Fruit fly (Drosophila melanogaster): Measurements from ENCODE around the gene indra.
A peak's percentile ranks its signal among the peaks of the same experiment; 100 is the strongest.

Gene indra

dm6 chr3L:1307005-1307632 is 35.1 kb downstream of the indra start, which contains the start of the genes Ctr9 and Nt5a:
Gene Ctr9, plus strand, starts transcription at chr3L:1307224.
Gene Nt5a, minus strand, starts transcription at chr3L:1307418.
- TF ChIP-seq CG10209 (GFP tag; optimal IDR thresholded peaks at IDR 0.05) (no peak), run (tag; optimal IDR thresholded peaks at IDR 0.05) (no peak), ato (GFP tag; IDR thresholded peaks at IDR 0.05; ENCODE audit: partially characterized antibody) (peak; percentile 66), Ets97D (GFP tag; optimal IDR thresholded peaks at IDR 0.05) (peak; percentile 86), CG12104 (GFP tag; optimal IDR thresholded peaks at IDR 0.05) (no peak), zfh1 (GFP tag; IDR thresholded peaks at IDR 0.05) (0 out of 3 replicates have a peak, but pooled peaks have one; percentile 36), CG34376 (GFP tag; optimal IDR thresholded peaks at IDR 0.05) (peak; percentile 70), Blimp-1 (GFP tag; optimal IDR thresholded peaks at IDR 0.05) (peak; percentile 71), z (GFP tag; IDR thresholded peaks at IDR 0.05) (no peak), unc-4 (GFP tag; IDR thresholded peaks at IDR 0.05; ENCODE audit: partially characterized antibody) (peak; percentile 85), Hsf (GFP tag; optimal IDR thresholded peaks at IDR 0.05) (peak; percentile 42), nom (GFP tag; optimal IDR thresholded peaks at IDR 0.05) (no peak), Doc3 (GFP tag; IDR thresholded peaks at IDR 0.05; ENCODE audit: partially characterized antibody) (peak; percentile 65), Dll (GFP tag; IDR thresholded peaks at IDR 0.05; ENCODE audit: partially characterized antibody) (peak; percentile 75; the same call in 3 of the 4 replicates), CG13296 (GFP tag; optimal IDR thresholded peaks at IDR 0.05) (peak; percentile 21), ERR (GFP tag; optimal IDR thresholded peaks at IDR 0.05) (peak; percentile 68), CG4854 (GFP tag; optimal IDR thresholded peaks at IDR 0.05) (peak; percentile 18), tgo (GFP tag; IDR thresholded peaks at IDR 0.05) (no peak), CG16815 (GFP tag; optimal IDR thresholded peaks at IDR 0.05) (no peak), cato (GFP tag; optimal IDR thresholded peaks at IDR 0.05; ENCODE audit: borderline replicate concordance) (no peak), eyg (GFP tag; optimal IDR thresholded peaks at IDR 0.05) (peak; percentile 26), Lhr (GFP tag; optimal IDR thresholded peaks at IDR 0.05) (no peak), CG15073 (GFP tag; optimal IDR thresholded peaks at IDR 0.05) (no peak), CG32532 (GFP tag; IDR thresholded peaks at IDR 0.05) (peak; percentile 65), Hand (GFP tag; optimal IDR thresholded peaks at IDR 0.05) (no peak), CG11560 (tag; IDR thresholded peaks at IDR 0.05) (no peak), CG1647 (GFP tag; optimal IDR thresholded peaks at IDR 0.05) (peak; percentile 50), zen (tag; optimal IDR thresholded peaks at IDR 0.05) (peak; percentile 18), CG12659 (GFP tag; optimal IDR thresholded peaks at IDR 0.05) (peak; percentile 86), Drgx (GFP tag; IDR thresholded peaks at IDR 0.05) (no peak), NfI (GFP tag; optimal IDR thresholded peaks at IDR 0.05) (peak; percentile 66), CG11504 (tag; optimal IDR thresholded peaks at IDR 0.05) (no peak), pum (GFP tag; optimal IDR thresholded peaks at IDR 0.05) (no peak), BEAF-32 (GFP tag; optimal IDR thresholded peaks at IDR 0.05) (peak; percentile 79), Asciz (GFP tag; optimal IDR thresholded peaks at IDR 0.05) (no peak), D (optimal IDR thresholded peaks at IDR 0.05) (no peak), D (GFP tag; optimal IDR thresholded peaks at IDR 0.05) (no peak), CG7372 (GFP tag; IDR thresholded peaks at IDR 0.05) (no peak; the same call in 1 of the 2 replicates), sob (GFP tag; IDR thresholded peaks at IDR 0.05) (peak; percentile 72), cg (GFP tag; optimal IDR thresholded peaks at IDR 0.05) (no peak), HLH54F (GFP tag; optimal IDR thresholded peaks at IDR 0.05) (peak; percentile 65), CG17328 (GFP tag; IDR thresholded peaks at IDR 0.05) (0 out of 2 replicates have a peak, but pooled peaks have one; percentile 6), Taf1 (GFP tag; IDR thresholded peaks at IDR 0.05) (no peak), Max (GFP tag; optimal IDR thresholded peaks at IDR 0.05) (no peak), odd (GFP tag; optimal IDR thresholded peaks at IDR 0.05) (no peak), CG4820 (GFP tag; optimal IDR thresholded peaks at IDR 0.05) (no peak), CG11696 (GFP tag; IDR thresholded peaks at IDR 0.05) (no peak), CG13424 (tag; optimal IDR thresholded peaks at IDR 0.05) (peak; percentile 65), CG1233 (GFP tag; optimal IDR thresholded peaks at IDR 0.05) (no peak)

Data from whole organism, embryonic.